Worm (Caenorhabditis elegans) whole organism, L4 larva: ENCODE measurements around the gene Y37B11A.3.

ENCODE experiments used
- F37D6.2 ChIP-seq: sonication (generic microtip); optimal IDR thresholded peaks from 2 replicates; lab custom pipeline; 2016; ENCODE audit warnings: mild to moderate bottlenecking, missing genetic modification characterization, missing compliant biosample characterization
- F44E2.7 ChIP-seq: fragments of 200-800 bp; sonication (Bioruptor generic); IDR thresholded peaks from 2 replicates; pipeline ENCODE4 v2.1.2; 2022; ENCODE audit warnings: missing genetic modification characterization, missing compliant biosample characterization
- R02D3.7 ChIP-seq: fragments of 150-350 bp; sonication (generic microtip); optimal IDR thresholded peaks from 3 replicates; lab custom pipeline; 2014; ENCODE audit warnings: missing biosample characterization, missing genetic modification characterization
- Y48G9A.11 ChIP-seq: fragments of 200-800 bp; sonication (Bioruptor generic); IDR thresholded peaks from 2 replicates; pipeline ENCODE4 v1.3.6; 2022; ENCODE audit warnings: missing genetic modification reagents, missing genetic modification characterization, missing compliant biosample characterization
- aha-1 ChIP-seq: fragments of 150-350 bp; peaks from one replicate; lab custom pipeline; 2014; ENCODE audit warnings: missing biosample characterization, missing genetic modification characterization
- aly-2 ChIP-seq: sonication (generic microtip); optimal IDR thresholded peaks from 2 replicates; lab custom pipeline; 2018; ENCODE audit warnings: missing biosample characterization, missing genetic modification characterization
- attf-4 ChIP-seq: sonication (generic microtip); optimal IDR thresholded peaks from 3 replicates; lab custom pipeline; 2017; ENCODE audit warnings: missing biosample characterization, missing genetic modification characterization
- ceh-62 ChIP-seq: sonication (generic microtip); optimal IDR thresholded peaks from 2 replicates; lab custom pipeline; 2017; ENCODE audit warnings: missing biosample characterization, missing genetic modification characterization
- ceh-82 ChIP-seq: sonication (generic microtip); optimal IDR thresholded peaks from 2 replicates; lab custom pipeline; 2017; ENCODE audit warnings: missing biosample characterization, missing genetic modification characterization
- ces-1 ChIP-seq: fragments of 150-350 bp; sonication (generic microtip); optimal IDR thresholded peaks from 4 replicates; lab custom pipeline; 2014; ENCODE audit warnings: missing biosample characterization, missing genetic modification reagents, missing genetic modification characterization
- cey-2 ChIP-seq: sonication (generic microtip); optimal IDR thresholded peaks from 3 replicates; lab custom pipeline; 2017; ENCODE audit warnings: missing genetic modification characterization, mild to moderate bottlenecking, missing compliant biosample characterization, antibody characterized with exemption, borderline replicate concordance; ENCODE audit not compliant: insufficient read depth
- ctbp-1 ChIP-seq: fragments of 200-800 bp; sonication (Bioruptor generic); IDR thresholded peaks from 2 replicates; pipeline ENCODE4 v1.3.6; 2022; ENCODE audit warnings: missing genetic modification reagents, missing genetic modification characterization, missing compliant biosample characterization
- daf-8 ChIP-seq: fragments of 200-800 bp; sonication (Bioruptor generic); IDR thresholded peaks from 2 replicates; pipeline ENCODE4 v1.3.6; 2022; ENCODE audit warnings: missing genetic modification characterization, missing compliant biosample characterization
- dmd-6 ChIP-seq: fragments of 200-800 bp; sonication (Bioruptor generic); IDR thresholded peaks from 2 replicates; pipeline ENCODE4 v1.3.6; 2022; ENCODE audit warnings: missing genetic modification reagents, missing genetic modification characterization, missing compliant biosample characterization
- duxl-1 ChIP-seq: sonication (generic microtip); optimal IDR thresholded peaks from 2 replicates; lab custom pipeline; 2016; ENCODE audit warnings: mild to moderate bottlenecking, missing genetic modification characterization, moderate library complexity, missing compliant biosample characterization; ENCODE audit not compliant: poor library complexity
- fkh-10 ChIP-seq: fragments of 150-350 bp; optimal IDR thresholded peaks from 2 replicates; lab custom pipeline; 2014; ENCODE audit warnings: missing biosample characterization, missing genetic modification reagents, missing genetic modification characterization
- gei-8 ChIP-seq: fragments of 200-800 bp; sonication (Bioruptor generic); optimal IDR thresholded peaks from 2 replicates; lab custom pipeline; 2018; ENCODE audit warnings: mild to moderate bottlenecking, missing genetic modification characterization, missing compliant biosample characterization
- hmg-1.1 ChIP-seq: fragments of 200-800 bp; sonication (Bioruptor generic); IDR thresholded peaks from 2 replicates; pipeline ENCODE4 v1.3.6; 2022; ENCODE audit warnings: missing genetic modification reagents, missing genetic modification characterization, missing compliant biosample characterization
- jun-1 ChIP-seq: fragments of 150-350 bp; optimal IDR thresholded peaks from 2 replicates; lab custom pipeline; 2014; ENCODE audit warnings: missing biosample characterization, missing genetic modification reagents, missing genetic modification characterization
- lin-1 ChIP-seq: fragments of 200-800 bp; sonication (Bioruptor generic); IDR thresholded peaks from 2 replicates; pipeline ENCODE4 v1.3.6; 2022; ENCODE audit warnings: missing genetic modification reagents, missing genetic modification characterization, missing compliant biosample characterization
- lin-38 ChIP-seq: fragments of 200-800 bp; sonication (Bioruptor generic); IDR thresholded peaks from 2 replicates; pipeline ENCODE4 v1.3.6; 2022; ENCODE audit warnings: missing genetic modification reagents, missing genetic modification characterization, missing compliant biosample characterization
- lin-39 ChIP-seq: fragments of 150-350 bp; optimal IDR thresholded peaks from 2 replicates; lab custom pipeline; 2014; ENCODE audit warnings: missing biosample characterization, missing genetic modification reagents, missing genetic modification characterization
- lir-3 ChIP-seq: sonication (generic microtip); optimal IDR thresholded peaks from 2 replicates; lab custom pipeline; 2016; ENCODE audit warnings: mild to moderate bottlenecking, missing genetic modification characterization, missing compliant biosample characterization
- lsy-2 ChIP-seq, 2 experiments: fragments of 150-350 bp in 1 of 2; sonication (generic microtip) in 1 of 2; optimal IDR thresholded peaks; 2 replicates each; lab custom pipeline; 2014 to 2017; ENCODE audit warnings: missing biosample characterization in 2 of 2, missing genetic modification characterization in 2 of 2
- mep-1 ChIP-seq: fragments of 150-350 bp; sonication (generic microtip); optimal IDR thresholded peaks from 3 replicates; lab custom pipeline; 2014; ENCODE audit warnings: missing biosample characterization, missing genetic modification characterization
- mes-2 ChIP-seq: sonication (generic microtip); optimal IDR thresholded peaks from 2 replicates; lab custom pipeline; 2016; ENCODE audit warnings: missing genotype, mild to moderate bottlenecking, missing genetic modification characterization, missing compliant biosample characterization; ENCODE audit not compliant: poor library complexity, severe bottlenecking
- nhr-10 ChIP-seq: fragments of 150-350 bp; optimal IDR thresholded peaks from 2 replicates; lab custom pipeline; 2014; ENCODE audit warnings: missing biosample characterization, missing genetic modification characterization
- nhr-111 ChIP-seq: fragments of 200-800 bp; sonication (Bioruptor generic); optimal IDR thresholded peaks from 2 replicates; lab custom pipeline; 2018; ENCODE audit warnings: mild to moderate bottlenecking, missing genetic modification characterization, missing compliant biosample characterization
- nhr-41 ChIP-seq: fragments of 200-800 bp; sonication (Bioruptor generic); IDR thresholded peaks from 2 replicates; pipeline ENCODE4 v1.3.6; 2022; ENCODE audit warnings: missing genetic modification reagents, missing genetic modification characterization, missing compliant biosample characterization
- nhr-6 ChIP-seq: fragments of 150-350 bp; optimal IDR thresholded peaks from 2 replicates; lab custom pipeline; 2014; ENCODE audit warnings: missing biosample characterization, missing genetic modification characterization
- pha-4 ChIP-seq, 2 experiments: fragments of 150-350 bp in 1 of 2; fragments of 200-800 bp in 1 of 2; sonication (Bioruptor generic) in 1 of 2; IDR thresholded peaks in 1 of 2; optimal IDR thresholded peaks in 1 of 2; 2 replicates each; pipeline versions ENCODE4 v1.3.6 to Lab custom; 2014 to 2022; ENCODE audit warnings: missing genetic modification characterization in 2 of 2, missing genetic modification reagents in 2 of 2, missing biosample characterization in 1 of 2, missing compliant biosample characterization in 1 of 2
- php-3 ChIP-seq: fragments of 200-800 bp; sonication (Bioruptor generic); IDR thresholded peaks from 2 replicates; pipeline ENCODE4 v1.3.6; 2022; ENCODE audit warnings: missing genetic modification reagents, missing genetic modification characterization, missing compliant biosample characterization
- saeg-2 ChIP-seq: fragments of 200-800 bp; sonication (Bioruptor generic); IDR thresholded peaks from 2 replicates; pipeline ENCODE4 v1.3.6; 2022; ENCODE audit warnings: missing genetic modification reagents, missing genetic modification characterization, missing compliant biosample characterization
- snpc-1.2 ChIP-seq: fragments of 200-800 bp; sonication (Bioruptor generic); IDR thresholded peaks from 2 replicates; pipeline ENCODE4 v1.3.6; 2022; ENCODE audit warnings: missing genetic modification reagents, missing genetic modification characterization, missing compliant biosample characterization
- snpc-4 ChIP-seq: fragments of 150-350 bp; optimal IDR thresholded peaks from 2 replicates; lab custom pipeline; 2014; ENCODE audit warnings: missing biosample characterization, missing genetic modification characterization
- spr-1 ChIP-seq: sonication (generic microtip); optimal IDR thresholded peaks from 2 replicates; lab custom pipeline; 2016; ENCODE audit warnings: mild to moderate bottlenecking, missing genetic modification characterization, missing compliant biosample characterization
- tag-97 ChIP-seq: fragments of 200-800 bp; sonication (Bioruptor generic); IDR thresholded peaks from 2 replicates; pipeline ENCODE4 v1.3.6; 2022; ENCODE audit warnings: missing genetic modification characterization, missing compliant biosample characterization
- tra-1 ChIP-seq: fragments of 200-800 bp; sonication (Bioruptor generic); IDR thresholded peaks from 2 replicates; pipeline ENCODE4 v1.3.6; 2022; ENCODE audit warnings: missing genetic modification reagents, missing genetic modification characterization, missing compliant biosample characterization
- unc-130 ChIP-seq: sonication (generic microtip); optimal IDR thresholded peaks from 2 replicates; lab custom pipeline; 2016; ENCODE audit warnings: missing genetic modification reagents, missing genetic modification characterization, missing compliant biosample characterization
- unc-62 ChIP-seq, 3 experiments: fragments of 150-350 bp in 1 of 3; sonication (generic microtip); optimal IDR thresholded peaks in 2 of 3; peaks in 1 of 3; 1 replicate in 1 of 3; 2 replicates in 2 of 3; lab custom pipeline; 2014 to 2017; ENCODE audit warnings: missing biosample characterization in 3 of 3, missing genetic modification characterization in 3 of 3, missing genetic modification reagents in 3 of 3, missing genotype in 1 of 3
- zfp-2 ChIP-seq: sonication (generic microtip); optimal IDR thresholded peaks from 2 replicates; lab custom pipeline; 2016; ENCODE audit warnings: mild to moderate bottlenecking, missing genetic modification characterization, missing compliant biosample characterization
- zip-2 ChIP-seq: fragments of 150-350 bp; optimal IDR thresholded peaks from 2 replicates; lab custom pipeline; 2014; ENCODE audit warnings: missing biosample characterization, missing genetic modification characterization
- ztf-11 ChIP-seq: fragments of 150-350 bp; optimal IDR thresholded peaks from 2 replicates; lab custom pipeline; 2014; ENCODE audit warnings: missing biosample characterization, missing genetic modification characterization

Y37B11A.3 gene

ce11 chrIII:5828065-5828464, 42.9 kb upstream of the Y37B11A.3 start (continued):
- TF ChIP-seq Y48G9A.11 (GFP tag; lab: Robert Waterston, UW) (0 out of 2 replicates have a peak, but pooled peaks have one; percentile 31), nhr-6 (no peak), hmg-1.1 (GFP tag; lab: Robert Waterston, UW) (0 out of 2 replicates have a peak, but pooled peaks have one; percentile 30), duxl-1 (tag; lab: Kevin White, UChicago) (no peak), lir-3 (no peak), snpc-4 (tag; lab: Kevin White, UChicago) (no peak), pha-4 (GFP tag; IDR thresholded peaks at IDR 0.05; lab: Robert Waterston, UW) (no peak), pha-4 (tag; optimal IDR thresholded peaks at IDR 0.05; lab: Kevin White, UChicago) (no peak), ctbp-1 (GFP tag; lab: Robert Waterston, UW) (no peak)

DNA sequence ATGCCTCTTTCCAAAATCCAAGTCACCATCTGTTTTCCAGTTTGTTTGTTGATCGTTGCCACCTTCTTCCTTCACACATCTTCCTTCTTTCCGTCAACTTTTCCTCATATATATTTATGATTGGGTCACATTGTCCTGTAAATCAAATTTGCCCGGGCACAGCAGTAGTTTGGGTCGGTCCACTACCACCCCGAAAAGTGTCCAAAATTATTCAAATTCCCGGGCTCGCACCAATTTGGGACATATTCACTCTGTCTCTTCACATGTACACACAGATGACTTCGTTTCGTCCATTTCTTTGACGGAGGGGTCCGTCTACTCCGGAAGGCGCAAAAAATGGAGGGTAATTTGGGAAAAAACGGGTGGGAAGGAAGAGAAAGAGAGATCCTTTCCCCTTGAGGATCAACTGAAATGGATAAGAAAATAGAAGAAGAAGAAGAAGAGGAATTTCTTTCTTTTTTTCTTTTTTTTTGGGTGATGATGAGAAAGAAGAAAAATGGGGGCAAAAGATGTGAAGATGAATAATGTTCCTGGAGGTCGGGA, 41.8 kb upstream of the Y37B11A.3 start:
- TF ChIP-seq F37D6.2 (tag; lab: Kevin White, UChicago): no peak
- TF ChIP-seq lir-3: no peak
- TF ChIP-seq mes-2 (tag; lab: Kevin White, UChicago): peak; percentile 30
- no peak for TF ChIP-seq attf-4 (tag; lab: Kevin White, UChicago)
- TF ChIP-seq R02D3.7 (tag; lab: Kevin White, UChicago): no peak
- no peak for TF ChIP-seq zfp-2
- TF ChIP-seq ceh-82 (tag; lab: Kevin White, UChicago): no peak
- TF ChIP-seq unc-130 (GFP tag; lab: Kevin White, UChicago): no peak
- TF ChIP-seq lsy-2 (tag; optimal IDR thresholded peaks at IDR 0.05; lab: Kevin White, UChicago): peak in 1 of 2 experiments; percentile 24
- TF ChIP-seq ztf-11 (tag; lab: Kevin White, UChicago): no peak
- no peak for TF ChIP-seq cey-2 (tag; lab: Kevin White, UChicago)
- TF ChIP-seq snpc-1.2 (GFP tag; lab: Robert Waterston, UW): no peak
- peak in 1 of 2 experiments; percentile 94 for TF ChIP-seq unc-62 (GFP tag; optimal IDR thresholded peaks at IDR 0.05 in 1 of 2; lab: Kevin White, UChicago)
- no peak for TF ChIP-seq unc-62 (tag; optimal IDR thresholded peaks at IDR 0.05; lab: Kevin White, UChicago)
- no peak for TF ChIP-seq tra-1
- no peak for TF ChIP-seq aha-1 (tag; lab: Kevin White, UChicago)
- TF ChIP-seq fkh-10 (GFP tag; lab: Kevin White, UChicago): no peak
- TF ChIP-seq dmd-6 (GFP tag; lab: Robert Waterston, UW): no peak
- no peak for TF ChIP-seq jun-1 (tag; lab: Kevin White, UChicago)
- no peak for TF ChIP-seq php-3 (GFP tag; lab: Robert Waterston, UW)
- no peak for TF ChIP-seq daf-8 (GFP tag; lab: Robert Waterston, UW)
- no peak for TF ChIP-seq lin-38 (GFP tag; lab: Robert Waterston, UW)
- TF ChIP-seq aly-2: no peak
- peak; percentile 64 for TF ChIP-seq ces-1 (GFP tag; lab: Kevin White, UChicago)
- TF ChIP-seq spr-1: no peak
- TF ChIP-seq ceh-62: no peak
- no peak for TF ChIP-seq tag-97
- TF ChIP-seq lin-1 (GFP tag; lab: Robert Waterston, UW): no peak
- TF ChIP-seq lin-39 (tag; lab: Kevin White, UChicago): no peak
- no peak for TF ChIP-seq gei-8 (GFP tag; lab: Kevin White, UChicago)
- peak; percentile 72 for TF ChIP-seq ctbp-1 (GFP tag; lab: Robert Waterston, UW)
- no peak for TF ChIP-seq saeg-2 (GFP tag; lab: Robert Waterston, UW)
- no peak for TF ChIP-seq mep-1 (tag; lab: Kevin White, UChicago)
- TF ChIP-seq nhr-41 (GFP tag; lab: Robert Waterston, UW): no peak
- no peak for TF ChIP-seq zip-2 (tag; lab: Kevin White, UChicago)
- TF ChIP-seq nhr-111 (GFP tag; lab: Kevin White, UChicago): no peak
- no peak for TF ChIP-seq nhr-10 (tag; lab: Kevin White, UChicago)
- no peak for TF ChIP-seq F44E2.7 (GFP tag; lab: Robert Waterston, UW)
